Worm (Caenorhabditis elegans): ENCODE data around the gene dnj-23.

The dnj-23 gene

DNA sequence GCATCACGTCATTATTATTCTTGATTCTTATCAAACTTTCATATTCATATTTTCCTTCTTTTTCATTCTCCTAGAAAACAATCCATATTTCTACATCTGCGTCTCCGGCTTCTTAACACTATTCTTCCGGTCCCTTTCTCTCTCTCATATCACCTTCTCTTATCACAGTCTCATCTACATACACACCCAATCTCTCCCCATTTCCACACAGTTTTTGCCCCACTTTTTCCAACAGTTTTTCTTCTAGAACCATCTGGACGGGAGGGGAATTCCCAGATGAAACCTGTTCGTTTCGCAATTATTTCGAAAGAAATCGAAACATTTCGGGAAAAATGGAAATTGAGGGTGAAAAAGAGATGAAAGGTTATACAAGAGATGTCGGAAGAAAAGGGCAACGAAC lies 19.7 kb upstream of the dnj-23 start (continued):
- TF ChIP-seq saeg-2 (GFP tag; IDR thresholded peaks at IDR 0.05) (no peak), spr-3 (GFP tag; optimal IDR thresholded peaks at IDR 0.05) (no peak)

DNA sequence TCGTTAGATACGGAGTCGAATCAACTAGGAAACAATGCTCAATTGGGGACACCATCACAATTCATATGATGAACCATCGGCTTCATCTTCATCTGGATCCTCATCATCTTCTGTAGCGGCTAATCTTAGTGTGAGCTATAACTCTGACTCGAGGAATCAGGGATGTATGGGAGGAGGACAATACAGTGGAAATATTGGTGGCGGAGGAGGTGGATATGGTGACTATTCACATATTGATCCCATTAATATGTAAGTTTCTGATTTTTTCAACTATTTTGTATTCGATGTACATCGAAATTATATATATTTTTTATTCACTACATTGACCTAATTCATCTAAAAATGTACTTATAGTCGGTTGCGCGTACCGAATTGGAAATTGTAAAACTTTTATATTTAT lies 19.0 kb upstream of the dnj-23 start:
- TF ChIP-seq aha-1 (tag), result peak; percentile 93
- TF ChIP-seq daf-12 (tag; optimal IDR thresholded peaks at IDR 0.05), result no peak
- peak in 1 of 2 experiments; percentile 7 for TF ChIP-seq unc-62 (GFP tag; optimal IDR thresholded peaks at IDR 0.05 in 1 of 2)
- no peak for TF ChIP-seq unc-62 (tag; optimal IDR thresholded peaks at IDR 0.05)
- 0 out of 2 replicates have a peak, but pooled peaks have one; percentile 0 for TF ChIP-seq hmg-1.1 (GFP tag; IDR thresholded peaks at IDR 0.05)
- TF ChIP-seq nhr-77 (tag; optimal IDR thresholded peaks at IDR 0.05), result no peak

DNA sequence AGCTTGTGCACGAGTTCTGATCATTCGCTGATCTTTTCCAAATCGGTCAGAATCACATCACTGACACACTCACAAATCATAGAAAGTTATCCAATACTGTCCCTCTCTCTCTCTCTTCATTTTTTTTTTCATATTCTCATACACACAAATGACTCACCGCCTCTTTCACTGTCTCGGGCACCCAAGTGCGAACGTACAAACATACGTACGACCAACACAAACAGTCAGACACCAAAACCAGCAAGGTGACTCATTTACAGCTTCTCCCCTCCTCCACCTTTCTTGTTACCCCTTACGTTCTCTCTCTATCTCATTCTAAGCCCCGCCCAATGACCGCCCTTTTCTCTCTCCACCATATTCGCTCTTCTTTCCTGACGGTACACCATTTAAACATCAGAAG lies 18.6 kb upstream of the dnj-23 start:
- no peak for TF ChIP-seq zag-1 (tag; optimal IDR thresholded peaks at IDR 0.05)
- TF ChIP-seq nhr-25 (tag; optimal IDR thresholded peaks at IDR 0.05; ENCODE audit: borderline replicate concordance, insufficient read depth), result no peak
- no peak for TF ChIP-seq daf-12 (tag; optimal IDR thresholded peaks at IDR 0.05)
- TF ChIP-seq ceh-62 (tag; optimal IDR thresholded peaks at IDR 0.05), result no peak
- TF ChIP-seq pha-4 (GFP tag; IDR thresholded peaks at IDR 0.05), result no peak
- TF ChIP-seq pha-4 (tag; optimal IDR thresholded peaks at IDR 0.05), result peak; percentile 95
- no peak for TF ChIP-seq rbr-2 (tag; optimal IDR thresholded peaks at IDR 0.05)
- no peak for TF ChIP-seq egl-27 (tag; optimal IDR thresholded peaks at IDR 0.05)
- TF ChIP-seq ceh-28 (tag; optimal IDR thresholded peaks at IDR 0.05), result no peak
- TF ChIP-seq set-16 (GFP tag; IDR thresholded peaks at IDR 0.05), result no peak
- TF ChIP-seq zip-11 (GFP tag; IDR thresholded peaks at IDR 0.05), result no peak
- TF ChIP-seq nhr-28 (tag; optimal IDR thresholded peaks at IDR 0.05), result peak; percentile 25
- TF ChIP-seq dmd-6 (GFP tag; IDR thresholded peaks at IDR 0.05), result no peak
- no peak for TF ChIP-seq daf-16 (GFP tag; optimal IDR thresholded peaks at IDR 0.05)
- TF ChIP-seq daf-16 (tag; optimal IDR thresholded peaks at IDR 0.05), result peak; percentile 19
- no peak for TF ChIP-seq Y5F2A.4 (GFP tag; optimal IDR thresholded peaks at IDR 0.05)
- no peak for TF ChIP-seq ZK337.2 (GFP tag; IDR thresholded peaks at IDR 0.05)
- no peak for TF ChIP-seq F26F4.8 (GFP tag; conservative IDR thresholded peaks at IDR 0.05)
- no peak for TF ChIP-seq cey-2 (tag; optimal IDR thresholded peaks at IDR 0.05; ENCODE audit: borderline replicate concordance, insufficient read depth)
- no peak for TF ChIP-seq fkh-10 (GFP tag; optimal IDR thresholded peaks at IDR 0.05)
- TF ChIP-seq mep-1 (tag; optimal IDR thresholded peaks at IDR 0.05), result peak; percentile 47
- no peak for TF ChIP-seq dpl-1 (GFP tag; optimal IDR thresholded peaks at IDR 0.05)
- TF ChIP-seq spr-1 (tag; optimal IDR thresholded peaks at IDR 0.05), result no peak
- no peak for TF ChIP-seq lin-38 (GFP tag; IDR thresholded peaks at IDR 0.05)
- TF ChIP-seq lin-13 (GFP tag; optimal IDR thresholded peaks at IDR 0.05), result no peak
- TF ChIP-seq unc-130 (GFP tag; optimal IDR thresholded peaks at IDR 0.05), result no peak
- no peak for TF ChIP-seq mxl-3 (GFP tag; optimal IDR thresholded peaks at IDR 0.05)
- TF ChIP-seq jun-1 (tag; optimal IDR thresholded peaks at IDR 0.05), result no peak
- TF ChIP-seq dmd-8 (GFP tag; IDR thresholded peaks at IDR 0.05), result no peak
- TF ChIP-seq lim-7 (GFP tag; IDR thresholded peaks at IDR 0.05), result no peak
- no peak for TF ChIP-seq ceh-44 (GFP tag; IDR thresholded peaks at IDR 0.05)
- TF ChIP-seq hlh-11 (tag; optimal IDR thresholded peaks at IDR 0.05), result peak; percentile 71
- no peak for TF ChIP-seq tag-97 (GFP tag; IDR thresholded peaks at IDR 0.05)
- TF ChIP-seq nhr-41 (GFP tag; IDR thresholded peaks at IDR 0.05), result no peak
- no peak for TF ChIP-seq ceh-82 (tag; optimal IDR thresholded peaks at IDR 0.05)
- no peak for TF ChIP-seq lin-29 (GFP tag; IDR thresholded peaks at IDR 0.05)
- peak in 1 of 2 experiments; percentile 24 for TF ChIP-seq lsy-2 (tag; optimal IDR thresholded peaks at IDR 0.05)
- TF ChIP-seq T20F7.1 (GFP tag; optimal IDR thresholded peaks at IDR 0.05), result no peak
- no peak for TF ChIP-seq nhr-237 (tag; optimal IDR thresholded peaks at IDR 0.05)
- no peak for TF ChIP-seq duxl-1 (tag; optimal IDR thresholded peaks at IDR 0.05; ENCODE audit: poor library complexity)
- TF ChIP-seq nhr-102 (tag; optimal IDR thresholded peaks at IDR 0.05), result no peak
- TF ChIP-seq ctbp-1 (GFP tag; IDR thresholded peaks at IDR 0.05), result no peak
- peak; percentile 27 for TF ChIP-seq ama-1 (optimal IDR thresholded peaks at IDR 0.05)
